Worm (Caenorhabditis elegans) whole organism, L4 larva: ENCODE measurements around the gene cah-5.

ENCODE experiments used
- F10B5.3 ChIP-seq: sonication (generic microtip); optimal IDR thresholded peaks from 2 replicates; lab custom pipeline; 2016; ENCODE audit warnings: mild to moderate bottlenecking, missing genetic modification characterization, missing compliant biosample characterization
- F37D6.2 ChIP-seq: sonication (generic microtip); optimal IDR thresholded peaks from 2 replicates; lab custom pipeline; 2016; ENCODE audit warnings: mild to moderate bottlenecking, missing genetic modification characterization, missing compliant biosample characterization
- R02D3.7 ChIP-seq: fragments of 150-350 bp; sonication (generic microtip); optimal IDR thresholded peaks from 3 replicates; lab custom pipeline; 2014; ENCODE audit warnings: missing biosample characterization, missing genetic modification characterization
- T20F7.1 ChIP-seq: fragments of 200-800 bp; sonication (Bioruptor generic); optimal IDR thresholded peaks from 2 replicates; lab custom pipeline; 2018; ENCODE audit warnings: mild to moderate bottlenecking, missing genetic modification characterization, missing compliant biosample characterization
- Y75B8A.6 ChIP-seq: fragments of 200-800 bp; sonication (Bioruptor generic); IDR thresholded peaks from 2 replicates; pipeline ENCODE4 v1.3.6; 2022; ENCODE audit warnings: missing genetic modification reagents, missing genetic modification characterization, missing compliant biosample characterization
- ZK337.2 ChIP-seq: fragments of 200-800 bp; sonication (Bioruptor generic); IDR thresholded peaks from 2 replicates; pipeline ENCODE4 v1.3.6; 2022; ENCODE audit warnings: missing genetic modification reagents, missing genetic modification characterization, missing compliant biosample characterization
- aha-1 ChIP-seq: fragments of 150-350 bp; peaks from one replicate; lab custom pipeline; 2014; ENCODE audit warnings: missing biosample characterization, missing genetic modification characterization
- aly-2 ChIP-seq: sonication (generic microtip); optimal IDR thresholded peaks from 2 replicates; lab custom pipeline; 2018; ENCODE audit warnings: missing biosample characterization, missing genetic modification characterization
- arid-1 ChIP-seq: fragments of 200-800 bp; sonication (Bioruptor generic); conservative IDR thresholded peaks from 2 replicates; pipeline ENCODE4 v1.3.6; 2022; ENCODE audit warnings: missing genetic modification reagents, missing genetic modification characterization, missing compliant biosample characterization
- ceh-20 ChIP-seq: fragments of 200-800 bp; sonication (Bioruptor generic); IDR thresholded peaks from 2 replicates; pipeline ENCODE4 v1.3.6; 2022; ENCODE audit warnings: missing genetic modification reagents, missing genetic modification characterization, missing compliant biosample characterization
- ceh-44 ChIP-seq: fragments of 200-800 bp; sonication (Bioruptor generic); IDR thresholded peaks from 2 replicates; pipeline ENCODE4 v1.3.6; 2022; ENCODE audit warnings: missing genetic modification reagents, missing genetic modification characterization, missing compliant biosample characterization
- daf-19 ChIP-seq: fragments of 200-800 bp; sonication (Bioruptor generic); conservative IDR thresholded peaks from 2 replicates; pipeline ENCODE4 v1.3.6; 2022; ENCODE audit warnings: missing genetic modification characterization, missing compliant biosample characterization
- dmd-9 ChIP-seq: fragments of 200-800 bp; sonication (Bioruptor generic); IDR thresholded peaks from 2 replicates; pipeline ENCODE4 v1.3.6; 2022; ENCODE audit warnings: missing genetic modification reagents, missing genetic modification characterization, missing compliant biosample characterization
- duxl-1 ChIP-seq: sonication (generic microtip); optimal IDR thresholded peaks from 2 replicates; lab custom pipeline; 2016; ENCODE audit warnings: mild to moderate bottlenecking, missing genetic modification characterization, moderate library complexity, missing compliant biosample characterization; ENCODE audit not compliant: poor library complexity
- egl-43 ChIP-seq: fragments of 200-800 bp; sonication (Bioruptor generic); IDR thresholded peaks from 2 replicates; pipeline ENCODE4 v1.3.6; 2022; ENCODE audit warnings: missing genetic modification reagents, missing genetic modification characterization, missing compliant biosample characterization
- fkh-10 ChIP-seq: fragments of 150-350 bp; optimal IDR thresholded peaks from 2 replicates; lab custom pipeline; 2014; ENCODE audit warnings: missing biosample characterization, missing genetic modification reagents, missing genetic modification characterization
- hif-1 ChIP-seq, 2 experiments: sonication (generic microtip); optimal IDR thresholded peaks; 2 replicates each; lab custom pipeline; 2016 to 2017; ENCODE audit warnings: missing compliant biosample characterization in 2 of 2, missing genetic modification characterization in 2 of 2, missing genetic modification reagents in 2 of 2, missing genotype in 2 of 2, mild to moderate bottlenecking in 1 of 2
- hlh-11 ChIP-seq: fragments of 200-800 bp; sonication (Bioruptor generic); optimal IDR thresholded peaks from 2 replicates; lab custom pipeline; 2018; ENCODE audit warnings: mild to moderate bottlenecking, missing genetic modification characterization, missing compliant biosample characterization
- lin-1 ChIP-seq: fragments of 200-800 bp; sonication (Bioruptor generic); IDR thresholded peaks from 2 replicates; pipeline ENCODE4 v1.3.6; 2022; ENCODE audit warnings: missing genetic modification reagents, missing genetic modification characterization, missing compliant biosample characterization
- lin-13 ChIP-seq: fragments of 150-350 bp; optimal IDR thresholded peaks from 2 replicates; lab custom pipeline; 2014; ENCODE audit warnings: missing biosample characterization, missing genetic modification reagents, missing genetic modification characterization
- lin-15B ChIP-seq: fragments of 150-350 bp; sonication (generic microtip); optimal IDR thresholded peaks from 3 replicates; lab custom pipeline; 2014; ENCODE audit warnings: missing biosample characterization, missing genetic modification characterization
- lin-38 ChIP-seq: fragments of 200-800 bp; sonication (Bioruptor generic); IDR thresholded peaks from 2 replicates; pipeline ENCODE4 v1.3.6; 2022; ENCODE audit warnings: missing genetic modification reagents, missing genetic modification characterization, missing compliant biosample characterization
- lsy-2 ChIP-seq, 2 experiments: fragments of 150-350 bp in 1 of 2; sonication (generic microtip) in 1 of 2; optimal IDR thresholded peaks; 2 replicates each; lab custom pipeline; 2014 to 2017; ENCODE audit warnings: missing biosample characterization in 2 of 2, missing genetic modification characterization in 2 of 2
- madf-9 ChIP-seq: fragments of 200-800 bp; sonication (Bioruptor generic); conservative IDR thresholded peaks from 2 replicates; pipeline ENCODE4 v1.3.6; 2022; ENCODE audit warnings: missing genetic modification reagents, missing genetic modification characterization, missing compliant biosample characterization
- mdl-1 ChIP-seq, 2 experiments: fragments of 150-350 bp in 1 of 2; sonication (generic microtip) in 1 of 2; optimal IDR thresholded peaks; 2 replicates each; lab custom pipeline; 2014 to 2017; ENCODE audit warnings: missing biosample characterization in 2 of 2, missing genetic modification characterization in 2 of 2
- mep-1 ChIP-seq: fragments of 150-350 bp; sonication (generic microtip); optimal IDR thresholded peaks from 3 replicates; lab custom pipeline; 2014; ENCODE audit warnings: missing biosample characterization, missing genetic modification characterization
- mes-2 ChIP-seq: sonication (generic microtip); optimal IDR thresholded peaks from 2 replicates; lab custom pipeline; 2016; ENCODE audit warnings: missing genotype, mild to moderate bottlenecking, missing genetic modification characterization, missing compliant biosample characterization; ENCODE audit not compliant: poor library complexity, severe bottlenecking
- mxl-3 ChIP-seq: fragments of 200-800 bp; sonication (Bioruptor generic); optimal IDR thresholded peaks from 2 replicates; lab custom pipeline; 2018; ENCODE audit warnings: mild to moderate bottlenecking, missing genetic modification characterization, missing compliant biosample characterization
- nhr-11 ChIP-seq: fragments of 150-350 bp; optimal IDR thresholded peaks from 2 replicates; lab custom pipeline; 2014; ENCODE audit warnings: missing biosample characterization, missing genetic modification characterization
- nhr-111 ChIP-seq: fragments of 200-800 bp; sonication (Bioruptor generic); optimal IDR thresholded peaks from 2 replicates; lab custom pipeline; 2018; ENCODE audit warnings: mild to moderate bottlenecking, missing genetic modification characterization, missing compliant biosample characterization
- nhr-25 ChIP-seq: sonication (generic microtip); optimal IDR thresholded peaks from 2 replicates; lab custom pipeline; 2017; ENCODE audit warnings: missing genetic modification characterization, mild to moderate bottlenecking, missing compliant biosample characterization, antibody characterized with exemption, moderate library complexity, borderline replicate concordance; ENCODE audit not compliant: insufficient read depth
- nhr-28 ChIP-seq: fragments of 150-350 bp; optimal IDR thresholded peaks from 2 replicates; lab custom pipeline; 2014; ENCODE audit warnings: missing biosample characterization, missing genetic modification characterization
- nhr-42 ChIP-seq: fragments of 200-800 bp; sonication (Bioruptor generic); IDR thresholded peaks from 2 replicates; pipeline ENCODE4 v1.3.6; 2022; ENCODE audit warnings: missing genetic modification characterization, missing compliant biosample characterization
- nhr-48 ChIP-seq: sonication (generic microtip); optimal IDR thresholded peaks from 2 replicates; lab custom pipeline; 2016; ENCODE audit warnings: mild to moderate bottlenecking, missing genetic modification characterization, missing compliant biosample characterization
- nhr-6 ChIP-seq: fragments of 150-350 bp; optimal IDR thresholded peaks from 2 replicates; lab custom pipeline; 2014; ENCODE audit warnings: missing biosample characterization, missing genetic modification characterization
- nhr-76 ChIP-seq: fragments of 150-350 bp; optimal IDR thresholded peaks from 2 replicates; lab custom pipeline; 2014; ENCODE audit warnings: missing biosample characterization, missing genetic modification characterization
- pha-4 ChIP-seq, 2 experiments: fragments of 150-350 bp in 1 of 2; fragments of 200-800 bp in 1 of 2; sonication (Bioruptor generic) in 1 of 2; IDR thresholded peaks in 1 of 2; optimal IDR thresholded peaks in 1 of 2; 2 replicates each; pipeline versions ENCODE4 v1.3.6 to Lab custom; 2014 to 2022; ENCODE audit warnings: missing genetic modification characterization in 2 of 2, missing genetic modification reagents in 2 of 2, missing biosample characterization in 1 of 2, missing compliant biosample characterization in 1 of 2
- php-3 ChIP-seq: fragments of 200-800 bp; sonication (Bioruptor generic); IDR thresholded peaks from 2 replicates; pipeline ENCODE4 v1.3.6; 2022; ENCODE audit warnings: missing genetic modification reagents, missing genetic modification characterization, missing compliant biosample characterization
- pqm-1 ChIP-seq: sonication (generic microtip); optimal IDR thresholded peaks from 2 replicates; lab custom pipeline; 2017; ENCODE audit warnings: missing biosample characterization, missing genetic modification characterization
- rbr-2 ChIP-seq: sonication (generic microtip); optimal IDR thresholded peaks from 2 replicates; lab custom pipeline; 2016; ENCODE audit warnings: missing genotype, missing genetic modification characterization, missing compliant biosample characterization
- sdz-12 ChIP-seq: fragments of 200-800 bp; sonication (Bioruptor generic); optimal IDR thresholded peaks from 2 replicates; lab custom pipeline; 2018; ENCODE audit warnings: mild to moderate bottlenecking, missing genetic modification characterization, missing compliant biosample characterization
- snpc-4 ChIP-seq: fragments of 150-350 bp; optimal IDR thresholded peaks from 2 replicates; lab custom pipeline; 2014; ENCODE audit warnings: missing biosample characterization, missing genetic modification characterization
- tag-97 ChIP-seq: fragments of 200-800 bp; sonication (Bioruptor generic); IDR thresholded peaks from 2 replicates; pipeline ENCODE4 v1.3.6; 2022; ENCODE audit warnings: missing genetic modification characterization, missing compliant biosample characterization
- tra-1 ChIP-seq: fragments of 200-800 bp; sonication (Bioruptor generic); IDR thresholded peaks from 2 replicates; pipeline ENCODE4 v1.3.6; 2022; ENCODE audit warnings: missing genetic modification reagents, missing genetic modification characterization, missing compliant biosample characterization
- vab-7 ChIP-seq: fragments of 200-800 bp; sonication (Bioruptor generic); IDR thresholded peaks from 2 replicates; pipeline ENCODE4 v1.3.6; 2022; ENCODE audit warnings: missing genetic modification reagents, missing genetic modification characterization, missing compliant biosample characterization
- zag-1 ChIP-seq: fragments of 150-350 bp; optimal IDR thresholded peaks from 2 replicates; lab custom pipeline; 2014; ENCODE audit warnings: missing biosample characterization, missing genetic modification characterization
- zfp-2 ChIP-seq: sonication (generic microtip); optimal IDR thresholded peaks from 2 replicates; lab custom pipeline; 2016; ENCODE audit warnings: mild to moderate bottlenecking, missing genetic modification characterization, missing compliant biosample characterization
- zfp-3 ChIP-seq: fragments of 200-800 bp; sonication (Bioruptor generic); conservative IDR thresholded peaks from 2 replicates; pipeline ENCODE4 v1.3.6; 2022; ENCODE audit warnings: missing genetic modification reagents, missing genetic modification characterization, missing compliant biosample characterization
- zip-2 ChIP-seq: fragments of 150-350 bp; optimal IDR thresholded peaks from 2 replicates; lab custom pipeline; 2014; ENCODE audit warnings: missing biosample characterization, missing genetic modification characterization
- ztf-7 ChIP-seq: fragments of 150-350 bp; optimal IDR thresholded peaks from 2 replicates; lab custom pipeline; 2014; ENCODE audit warnings: missing biosample characterization, missing genetic modification characterization

The cah-5 gene

DNA sequence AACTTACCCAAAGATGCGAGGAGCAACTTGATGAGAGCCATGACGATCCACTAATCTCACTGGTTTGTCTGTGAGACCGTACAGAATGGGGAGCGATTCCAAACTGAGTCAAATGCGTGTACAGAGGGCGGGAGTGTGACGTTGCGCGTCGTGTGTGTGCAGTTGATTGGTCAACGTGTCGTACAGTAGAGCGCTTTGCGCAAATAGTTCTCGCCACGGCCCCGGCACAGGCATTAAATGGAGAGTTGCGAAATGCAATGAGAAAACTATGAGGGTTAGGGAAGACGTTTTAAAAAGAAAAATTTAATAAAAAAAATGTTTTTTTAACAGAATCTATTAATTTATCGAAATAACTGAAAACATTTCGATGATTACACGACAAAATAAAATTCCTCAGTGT, 48.6 kb downstream of the cah-5 start, which contains the start of gene pdi-6 (continued):
- TF ChIP-seq snpc-4, result no peak
- TF ChIP-seq zag-1, result no peak
- TF ChIP-seq lin-15B (tag; lab: Kevin White, UChicago), result peak; percentile 86
- TF ChIP-seq aha-1 (tag; lab: Kevin White, UChicago), result peak; percentile 99
- TF ChIP-seq F10B5.3, result peak; percentile 64
- TF ChIP-seq F37D6.2 (tag; lab: Kevin White, UChicago), result peak; percentile 66
- peak; percentile 81 for TF ChIP-seq tra-1 (GFP tag; lab: Robert Waterston, UW)
- no peak for TF ChIP-seq sdz-12
- TF ChIP-seq tag-97 (GFP tag; lab: Robert Waterston, UW), result no peak
- peak; percentile 85 for TF ChIP-seq madf-9 (GFP tag; lab: Robert Waterston, UW)
- TF ChIP-seq zfp-2 (tag; lab: Kevin White, UChicago), result peak; percentile 27
- TF ChIP-seq nhr-48 (tag; lab: Kevin White, UChicago), result peak; percentile 78
- TF ChIP-seq nhr-111 (GFP tag; lab: Kevin White, UChicago), result no peak
- TF ChIP-seq mep-1, result peak; percentile 95
- TF ChIP-seq T20F7.1 (GFP tag; lab: Kevin White, UChicago), result peak; percentile 84
- TF ChIP-seq nhr-25 (tag; lab: Kevin White, UChicago), result peak; percentile 73
- no peak for TF ChIP-seq nhr-76 (tag; lab: Kevin White, UChicago)
- TF ChIP-seq daf-19 (GFP tag; lab: Robert Waterston, UW), result no peak
- TF ChIP-seq mes-2, result peak; percentile 96
- TF ChIP-seq egl-43 (GFP tag; lab: Robert Waterston, UW), result no peak
- TF ChIP-seq ceh-20 (GFP tag; lab: Robert Waterston, UW), result peak; percentile 83
- peak; percentile 46; the same call in 1 of the 2 replicates for TF ChIP-seq lin-1
- peak; percentile 53 for TF ChIP-seq pqm-1
- TF ChIP-seq nhr-28, result peak; percentile 95
- TF ChIP-seq lin-13, result peak; percentile 94
- peak; percentile 49 for TF ChIP-seq duxl-1
- peak; percentile 60 for TF ChIP-seq fkh-10
- TF ChIP-seq pha-4 (GFP tag; IDR thresholded peaks at IDR 0.05; lab: Robert Waterston, UW), result no peak
- no peak for TF ChIP-seq pha-4 (tag; optimal IDR thresholded peaks at IDR 0.05; lab: Kevin White, UChicago)
- TF ChIP-seq nhr-6, result peak; percentile 80
- no peak for TF ChIP-seq aly-2 (tag; lab: Kevin White, UChicago)
- TF ChIP-seq lin-38 (GFP tag; lab: Robert Waterston, UW), result peak; percentile 99
- TF ChIP-seq hif-1 (tag; optimal IDR thresholded peaks at IDR 0.05; lab: Kevin White, UChicago), result peak; percentile 26 to 86
- peak; percentile 89 for TF ChIP-seq rbr-2 (tag; lab: Kevin White, UChicago)
- no peak for TF ChIP-seq R02D3.7 (tag; lab: Kevin White, UChicago)
- peak; percentile 94 for TF ChIP-seq hlh-11 (tag; lab: Kevin White, UChicago)
- 0 out of 2 replicates have a peak, but pooled peaks have one; percentile 68 for TF ChIP-seq nhr-42 (GFP tag; lab: Robert Waterston, UW)
- TF ChIP-seq vab-7 (GFP tag; lab: Robert Waterston, UW), result peak; percentile 63
- TF ChIP-seq lsy-2 (tag; optimal IDR thresholded peaks at IDR 0.05; lab: Kevin White, UChicago), result peak; percentile 81 to 93
- TF ChIP-seq nhr-11 (tag; lab: Kevin White, UChicago), result peak; percentile 85
- TF ChIP-seq zfp-3 (GFP tag; lab: Robert Waterston, UW), result peak; percentile 73; the same call in 1 of the 2 replicates
- TF ChIP-seq mxl-3, result peak; percentile 97
- TF ChIP-seq dmd-9 (GFP tag; lab: Robert Waterston, UW), result peak; percentile 96
- TF ChIP-seq ceh-44 (GFP tag; lab: Robert Waterston, UW), result peak; percentile 83
- TF ChIP-seq Y75B8A.6 (GFP tag; lab: Robert Waterston, UW), result 0 out of 2 replicates have a peak, but pooled peaks have one; percentile 49
- TF ChIP-seq ztf-7 (tag; lab: Kevin White, UChicago), result peak; percentile 13
- TF ChIP-seq ZK337.2, result 0 out of 2 replicates have a peak, but pooled peaks have one; percentile 59
- TF ChIP-seq arid-1 (GFP tag; lab: Robert Waterston, UW), result peak; percentile 37; the same call in 1 of the 2 replicates
- TF ChIP-seq zip-2, result peak; percentile 50
- TF ChIP-seq mdl-1 (tag; optimal IDR thresholded peaks at IDR 0.05; lab: Kevin White, UChicago), result peak; percentile 51 to 82
- peak; percentile 80 for TF ChIP-seq php-3 (GFP tag; lab: Robert Waterston, UW)
